Worm (Caenorhabditis elegans): ENCODE measurements around the gene clp-6.

clp-6 gene

DNA sequence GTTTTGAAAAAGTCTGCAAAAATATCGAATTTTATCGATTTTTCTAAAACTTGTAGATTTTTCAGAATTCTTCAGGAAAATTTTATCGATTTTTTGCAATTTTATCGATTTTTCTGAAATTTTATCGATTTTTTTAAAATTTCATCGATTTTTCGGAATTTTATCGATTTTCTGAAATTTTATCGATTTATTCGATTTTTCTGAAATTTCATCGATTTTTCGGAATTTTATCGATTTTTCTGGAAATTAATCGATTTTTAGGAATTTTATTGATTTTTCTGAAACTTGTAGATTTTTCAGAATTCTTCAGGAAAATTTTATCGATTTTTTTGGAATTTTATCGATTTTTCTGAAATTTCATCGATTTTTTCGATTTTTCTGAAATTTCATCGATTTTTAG, 26.7 kb downstream of the clp-6 start (continued):
- TF ChIP-seq madf-8 (GFP tag; conservative IDR thresholded peaks at IDR 0.05) (no peak), B0336.3 (GFP tag; IDR thresholded peaks at IDR 0.05) (no peak), madf-6 (GFP tag; IDR thresholded peaks at IDR 0.05) (no peak)

ce11 chrIV:1407507-1407906, 27.3 kb downstream of the clp-6 start:
- TF ChIP-seq nfyb-1 (GFP tag; IDR thresholded peaks at IDR 0.05): no peak
- TF ChIP-seq F23B12.7 (tag; optimal IDR thresholded peaks at IDR 0.05; ENCODE audit: insufficient read depth): no peak
- TF ChIP-seq ztf-26 (tag; optimal IDR thresholded peaks at IDR 0.05): no peak
- no peak for TF ChIP-seq Y56A3A.18 (GFP tag; IDR thresholded peaks at IDR 0.05)

DNA sequence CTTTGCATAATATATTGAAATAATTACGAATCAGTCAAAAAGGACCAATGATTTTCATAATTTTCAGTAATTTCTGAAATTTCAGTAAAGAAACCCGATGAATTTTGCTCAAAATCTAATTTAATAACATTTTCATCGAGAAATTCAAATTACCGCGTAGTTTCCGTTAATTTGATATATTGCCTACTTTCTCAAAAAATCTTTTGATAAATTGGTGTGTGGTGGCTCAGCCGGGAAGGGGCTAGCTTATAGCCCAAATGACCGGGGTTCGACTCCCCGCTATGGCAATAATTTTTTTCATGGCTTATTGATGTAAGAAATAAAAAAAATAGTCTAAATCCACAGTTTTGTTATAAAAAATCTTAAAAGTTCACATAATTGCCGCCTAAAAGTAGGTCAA, 27.8 kb downstream of the clp-6 start:
- TF ChIP-seq F33H1.4 (GFP tag; IDR thresholded peaks at IDR 0.05) (no peak), ztf-28 (GFP tag; IDR thresholded peaks at IDR 0.05) (no peak), tbp1 (GFP tag; optimal IDR thresholded peaks at IDR 0.05) (peak; percentile 75), athp-1 (tag; optimal IDR thresholded peaks at IDR 0.05) (no peak), rpc-1 (optimal IDR thresholded peaks at IDR 0.05) (no peak), rpc-1 (tag; optimal IDR thresholded peaks at IDR 0.05) (peak; percentile 51)

DNA sequence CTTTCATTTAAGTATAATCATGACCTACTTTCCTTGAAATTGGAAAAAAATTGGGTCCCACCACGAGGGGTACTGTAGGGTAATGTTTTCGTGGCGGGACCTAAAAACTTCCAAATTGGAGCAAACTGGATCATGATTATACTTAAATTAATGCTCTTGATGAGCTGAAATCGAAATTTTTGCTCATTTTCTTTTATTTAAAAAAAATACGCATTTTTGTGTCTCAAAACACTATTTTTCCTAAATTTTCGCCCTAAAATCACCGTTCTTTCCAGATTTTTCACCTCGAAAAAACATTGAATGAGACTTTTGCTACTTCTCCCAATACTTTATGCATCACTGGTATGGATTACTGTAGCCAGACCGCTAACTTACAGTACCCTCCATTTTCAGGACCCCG, 28.6 kb downstream of the clp-6 start, which contains the start of gene spp-31:
TSS of gene spp-31 (plus strand) at position 301 of the 400 bp plus-strand sequence.
- TF ChIP-seq rpc-1 (optimal IDR thresholded peaks at IDR 0.05): no peak
- TF ChIP-seq rpc-1 (tag; optimal IDR thresholded peaks at IDR 0.05): no peak
- TF ChIP-seq D2030.7 (GFP tag; IDR thresholded peaks at IDR 0.05): no peak
- TF ChIP-seq ama-1 (optimal IDR thresholded peaks at IDR 0.05): no peak
- TF ChIP-seq ama-1 (GFP tag; optimal IDR thresholded peaks at IDR 0.05): no peak
- no peak for TF ChIP-seq ztf-28 (GFP tag; IDR thresholded peaks at IDR 0.05)
- TF ChIP-seq cebp-2 (GFP tag; IDR thresholded peaks at IDR 0.05): no peak
- no peak for TF ChIP-seq egl-18 (GFP tag; IDR thresholded peaks at IDR 0.05)
- TF ChIP-seq let-607 (tag; optimal IDR thresholded peaks at IDR 0.05): no peak
- TF ChIP-seq C06A6.2 (GFP tag; conservative IDR thresholded peaks at IDR 0.05): no peak
- no peak for TF ChIP-seq madf-6 (GFP tag; IDR thresholded peaks at IDR 0.05)
- no peak for TF ChIP-seq dox-1 (GFP tag; IDR thresholded peaks at IDR 0.05)
- TF ChIP-seq Y56A3A.18 (GFP tag; IDR thresholded peaks at IDR 0.05): no peak
- no peak for TF ChIP-seq madf-3 (GFP tag; IDR thresholded peaks at IDR 0.05)
- TF ChIP-seq akir-1 (GFP tag; optimal IDR thresholded peaks at IDR 0.05): no peak
- TF ChIP-seq bed-2 (GFP tag; IDR thresholded peaks at IDR 0.05): no peak
- no peak for TF ChIP-seq nhr-90 (tag; optimal IDR thresholded peaks at IDR 0.05)
- TF ChIP-seq snpc-1.3 (tag; optimal IDR thresholded peaks at IDR 0.05; ENCODE audit: insufficient read depth): no peak
- TF ChIP-seq hsf-1 (GFP tag; IDR thresholded peaks at IDR 0.05): no peak

ce11 chrIV:1405780-1406179, 29.1 kb downstream of the clp-6 start:
- no peak for TF ChIP-seq attf-6 (GFP tag; IDR thresholded peaks at IDR 0.05)
- TF ChIP-seq nhr-80 (tag; optimal IDR thresholded peaks at IDR 0.05): peak; percentile 26

- TF ChIP-seq ceh-40 (GFP tag; IDR thresholded peaks at IDR 0.05) (no peak), bed-2 (GFP tag; IDR thresholded peaks at IDR 0.05) (no peak), aptf-3 (GFP tag; IDR thresholded peaks at IDR 0.05) (no peak), let-526 (GFP tag; IDR thresholded peaks at IDR 0.05) (no peak), tlf-1 (GFP tag; optimal IDR thresholded peaks at IDR 0.05) (no peak), egrh-3 (GFP tag; IDR thresholded peaks at IDR 0.05) (no peak), Y53G8AR.9 (GFP tag; conservative IDR thresholded peaks at IDR 0.05) (no peak)
These were observed 30.9 kb downstream of the clp-6 start for ce11 chrIV:1403960-1404359.
